Fruit fly (Drosophila melanogaster): Measurements from ENCODE around the gene CG15742.

dm6 chrX:13248515-13248914, 9.8 kb downstream of the CG15742 start:
- TF ChIP-seq CTCF (optimal IDR thresholded peaks at IDR 0.05) (no peak), CG8478 (optimal IDR thresholded peaks at IDR 0.05) (no peak)

All from S2 (cell line).